Fruit fly (Drosophila melanogaster): ENCODE measurements around the gene Krn.

The Krn gene

dm6 chr3L:17606629-17607287 is 47.3 kb downstream of the Krn start:
- TF ChIP-seq h (optimal IDR thresholded peaks at IDR 0.05): no peak
- no peak for TF ChIP-seq insv (optimal IDR thresholded peaks at IDR 0.05)
- TF ChIP-seq psq (optimal IDR thresholded peaks at IDR 0.05): no peak
- no peak for TF ChIP-seq ttk (optimal IDR thresholded peaks at IDR 0.05)
- TF ChIP-seq Sin3A (optimal IDR thresholded peaks at IDR 0.05): no peak
- TF ChIP-seq Myc (optimal IDR thresholded peaks at IDR 0.05): no peak

dm6 chr3L:17604891-17605290 is 49.2 kb downstream of the Krn start:
- TF ChIP-seq Myc (optimal IDR thresholded peaks at IDR 0.05) (no peak), Sin3A (optimal IDR thresholded peaks at IDR 0.05) (no peak), ttk (optimal IDR thresholded peaks at IDR 0.05) (no peak), insv (optimal IDR thresholded peaks at IDR 0.05) (no peak), psq (optimal IDR thresholded peaks at IDR 0.05) (no peak), h (optimal IDR thresholded peaks at IDR 0.05) (no peak)

dm6 chr3L:17603528-17604414 is 50.3 kb downstream of the Krn start:
- TF ChIP-seq Myc (optimal IDR thresholded peaks at IDR 0.05) (no peak), Sin3A (optimal IDR thresholded peaks at IDR 0.05) (no peak), psq (optimal IDR thresholded peaks at IDR 0.05) (no peak), h (optimal IDR thresholded peaks at IDR 0.05) (no peak), ttk (optimal IDR thresholded peaks at IDR 0.05) (no peak), insv (optimal IDR thresholded peaks at IDR 0.05) (no peak)
